Worm (Caenorhabditis elegans) whole organism, dauer: ENCODE data around the gene mdt-26.
"Not testable (repeated sequence)": the region's sequence is repeated elsewhere in the genome, so short reads cannot be mapped to it uniquely, and the experiment has no call there.

ENCODE experiments used
- unc-62 ChIP-seq: sonication (generic microtip); optimal IDR thresholded peaks from 2 replicates; lab custom pipeline; 2017; ENCODE audit warnings: missing biosample characterization, missing genetic modification reagents, missing genetic modification characterization

The mdt-26 gene

ce11 chrII:5660736-5661734 is at the start of gene mdt-26, which contains the start of gene ift-43:
Gene mdt-26, plus strand, starts transcription at chrII:5661181.
Gene ift-43, minus strand, starts transcription at chrII:5660786.
- no peak for TF ChIP-seq unc-62 (GFP tag; lab: Kevin White, UChicago)

DNA sequence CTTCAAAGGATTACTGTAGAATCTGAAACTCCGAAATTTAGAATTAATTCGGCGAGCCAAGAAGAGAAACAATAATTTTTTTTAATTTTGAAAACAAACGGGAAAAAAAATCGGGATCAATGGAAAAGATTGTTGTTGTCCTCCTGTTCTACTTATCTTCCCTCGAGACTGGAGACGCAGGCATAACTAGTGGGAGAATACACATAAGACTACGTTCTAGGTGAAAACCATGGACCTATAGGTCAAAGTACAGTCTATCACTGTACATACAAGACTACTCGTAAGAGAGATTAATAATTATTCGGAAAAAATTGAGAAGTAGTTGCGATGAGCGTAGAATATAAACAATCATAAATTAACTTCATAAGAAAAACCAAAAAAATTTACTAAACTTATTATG is 41.7 kb upstream of the mdt-26 start, which contains the start of gene dhs-6:
Gene dhs-6, minus strand, starts transcription at position 22 of the 400 bp plus-strand sequence.
- TF ChIP-seq unc-62 (GFP tag; lab: Kevin White, UChicago), result no peak

- TF ChIP-seq unc-62 (GFP tag; lab: Kevin White, UChicago), result not testable (repeated sequence)
Observed at ce11 chrII:5622383-5622939, 38.5 kb upstream of the mdt-26 start, which contains the start of the genes eif-3.L and npl-4.2. Gene eif-3.L, minus strand, starts transcription at chrII:5622483. Gene npl-4.2, plus strand, starts transcription at chrII:5622889.

ce11 chrII:5628326-5628818 is 32.6 kb upstream of the mdt-26 start, which contains the start of gene F59E12.15:
Gene F59E12.15, minus strand, starts transcription at chrII:5628376.
- no peak for TF ChIP-seq unc-62 (GFP tag; lab: Kevin White, UChicago)

ce11 chrII:5630851-5631401 is 30.1 kb upstream of the mdt-26 start, which contains the start of the genes F59E12.6 and npl-4.1:
Gene F59E12.6, minus strand, starts transcription at chrII:5630951.
Gene npl-4.1, plus strand, starts transcription at chrII:5631351.
- TF ChIP-seq unc-62 (GFP tag; lab: Kevin White, UChicago), result not testable (repeated sequence)

ce11 chrII:5633453-5633852 is 27.5 kb upstream of the mdt-26 start:
- TF ChIP-seq unc-62 (GFP tag; lab: Kevin White, UChicago), result no peak

DNA sequence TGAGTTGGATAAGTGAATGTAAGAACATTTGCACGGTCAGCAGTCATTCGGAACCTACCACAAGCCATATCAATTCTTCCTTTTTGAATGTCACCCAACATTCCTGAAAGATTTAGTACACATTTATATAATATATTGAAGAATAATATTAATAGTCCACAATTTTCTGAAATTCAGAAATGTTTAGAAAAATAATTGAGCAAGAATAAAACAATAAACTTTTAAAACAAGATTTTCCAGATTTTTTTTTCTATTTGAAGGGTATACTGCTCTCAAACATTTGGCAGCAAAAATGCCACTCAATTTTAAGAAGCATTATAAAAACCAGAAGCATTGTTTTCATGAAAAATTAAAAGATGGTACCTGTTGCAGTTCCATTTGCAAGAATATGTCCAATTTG is 24.2 kb upstream of the mdt-26 start, which contains the start of gene F59E12.8:
Gene F59E12.8, minus strand, starts transcription at position 101 of the 400 bp plus-strand sequence.
- no peak for TF ChIP-seq unc-62 (GFP tag; lab: Kevin White, UChicago)

- TF ChIP-seq unc-62 (GFP tag; lab: Kevin White, UChicago), result no peak
Observed at ce11 chrII:5638059-5638458, 22.9 kb upstream of the mdt-26 start, which contains the start of gene F59E12.3. Gene F59E12.3, plus strand, starts transcription at chrII:5638359.

DNA sequence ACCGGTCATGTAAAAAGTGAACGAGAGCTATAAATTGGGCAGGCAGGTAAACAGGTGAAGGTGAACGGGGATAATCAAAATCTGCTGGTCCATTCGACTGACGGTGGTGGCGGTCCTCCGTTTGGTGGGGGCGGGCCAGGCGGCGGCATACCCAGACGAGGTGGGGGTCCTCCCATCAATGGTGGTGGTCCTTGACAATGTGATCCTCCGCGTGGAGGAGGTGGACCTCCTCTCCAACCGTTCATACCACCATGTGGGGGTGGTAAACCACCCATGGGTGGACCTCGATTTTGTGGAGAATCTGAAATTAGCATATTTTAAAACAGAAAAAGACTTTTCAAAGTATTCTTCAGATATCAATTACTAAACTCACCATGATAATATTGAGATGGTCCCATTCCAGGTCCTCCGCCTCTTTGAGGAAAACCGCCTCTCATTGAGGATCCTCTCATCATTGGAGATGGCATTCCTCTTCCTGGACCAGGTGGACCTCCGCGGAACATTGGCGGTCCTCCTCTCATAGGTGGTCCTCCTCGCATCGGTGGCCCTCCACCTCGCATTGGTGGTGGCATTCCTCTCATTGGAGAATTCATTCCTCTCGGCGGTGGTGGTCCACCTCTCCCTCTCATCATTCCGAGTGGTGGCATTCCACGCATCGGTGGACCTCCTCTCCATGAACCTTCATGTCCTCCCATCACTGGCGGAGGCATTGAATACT is 20.5 kb upstream of the mdt-26 start:
- TF ChIP-seq unc-62 (GFP tag; lab: Kevin White, UChicago), result no peak

DNA sequence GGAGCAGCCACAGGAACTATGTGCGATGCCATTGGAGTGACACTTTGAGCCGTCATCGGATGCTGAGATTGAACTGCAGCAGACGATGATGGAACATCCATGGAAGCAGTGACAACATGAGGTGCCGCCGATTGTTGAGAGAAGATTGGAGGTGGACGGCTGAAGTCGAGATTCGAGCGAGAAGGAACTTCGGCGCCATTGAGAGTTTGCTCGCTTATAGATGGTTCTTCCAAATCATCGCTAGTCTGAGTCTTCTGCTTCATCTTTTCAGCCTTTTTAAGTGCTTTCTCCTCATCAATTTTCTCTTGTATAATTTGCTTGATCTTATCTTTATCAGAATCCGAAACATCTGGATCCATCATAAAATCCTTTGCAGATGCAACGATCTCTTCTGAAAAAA is 18.9 kb upstream of the mdt-26 start:
- no peak for TF ChIP-seq unc-62 (GFP tag; lab: Kevin White, UChicago)

DNA sequence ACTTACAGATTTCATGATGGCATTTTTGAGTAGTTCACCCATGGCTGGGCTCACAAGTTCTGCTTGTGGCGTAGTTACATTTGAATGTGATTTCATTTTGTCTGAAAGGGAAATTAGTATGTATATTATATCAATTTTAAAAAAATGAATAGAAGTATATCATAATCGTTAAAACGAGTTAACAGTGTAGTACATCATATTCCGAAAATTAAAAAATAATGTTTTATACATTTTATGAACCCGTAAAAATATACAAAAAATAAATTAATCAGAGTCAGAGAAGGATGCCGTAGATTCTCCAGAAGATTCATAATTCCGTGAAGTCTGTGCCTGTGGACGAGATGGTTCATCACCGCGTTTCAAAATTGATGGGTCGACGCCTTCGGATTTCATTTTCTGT is 14.0 kb upstream of the mdt-26 start, which contains the start of gene F59E12.9:
Gene F59E12.9, minus strand, starts transcription at position 101 of the 400 bp plus-strand sequence.
- TF ChIP-seq unc-62 (GFP tag; lab: Kevin White, UChicago), result no peak

DNA sequence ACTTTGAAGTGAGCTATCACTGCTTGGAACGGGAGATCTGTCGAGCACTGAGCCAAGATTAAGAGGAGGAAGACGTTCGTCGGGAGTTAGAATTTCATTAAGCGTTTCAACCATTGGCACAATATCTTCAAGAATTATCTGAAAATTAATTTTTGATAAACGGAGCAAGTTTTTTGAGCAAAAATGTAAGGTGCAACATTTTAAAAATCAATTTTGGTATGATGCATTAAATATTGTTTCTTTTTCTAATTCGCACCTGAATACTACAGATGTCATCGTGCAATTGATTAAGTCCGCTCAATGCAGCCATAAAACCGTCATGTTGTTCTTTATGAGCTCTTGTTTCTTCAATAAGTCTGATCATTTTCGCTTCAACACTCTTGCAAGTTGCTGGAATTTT is 12.7 kb upstream of the mdt-26 start, which contains the start of gene ddl-1:
Gene ddl-1, minus strand, starts transcription at position 101 of the 400 bp plus-strand sequence.
- no peak for TF ChIP-seq unc-62 (GFP tag; lab: Kevin White, UChicago)

- no peak for TF ChIP-seq unc-62 (GFP tag; lab: Kevin White, UChicago)
Observed at ce11 chrII:5649236-5650004, 11.6 kb upstream of the mdt-26 start, which contains the start of the genes sam-4, F59E12.17 and zyg-1. Gene sam-4, minus strand, starts transcription at chrII:5649286. Gene F59E12.17, minus strand, starts transcription at chrII:5649470. Gene zyg-1, plus strand, starts transcription at chrII:5649748.
